Fruit fly (Drosophila melanogaster) whole organism, embryonic: ENCODE data around the gene mxc.

Experiments used
- B-H2 ChIP-seq: fragments of 200-800 bp; sonication (Bioruptor generic); optimal IDR thresholded peaks from 2 replicates; lab custom pipeline; 2018; ENCODE audit warnings: missing biosample characterization, mild to moderate bottlenecking, missing genetic modification characterization
- CG1024 ChIP-seq: fragments of 200-800 bp; sonication (Bioruptor generic); IDR thresholded peaks from 2 replicates; pipeline ENCODE4 v1.3.6; 2022; ENCODE audit warnings: missing biosample characterization, missing genetic modification characterization
- CG11456 ChIP-seq: fragments of 200-800 bp; sonication (Bioruptor generic); IDR thresholded peaks from 3 replicates; pipeline ENCODE4 v1.3.6; 2022; ENCODE audit warnings: missing biosample characterization, missing genetic modification characterization
- CG12071 ChIP-seq: fragments of 200-800 bp; sonication (Bioruptor generic); optimal IDR thresholded peaks from 3 replicates; lab custom pipeline; 2018; ENCODE audit warnings: missing biosample characterization, mild to moderate bottlenecking, missing genetic modification characterization
- CG13424 ChIP-seq: fragments of 200-800 bp; sonication (Bioruptor generic); optimal IDR thresholded peaks from 2 replicates; lab custom pipeline; 2019; ENCODE audit warnings: missing biosample characterization, mild to moderate bottlenecking, missing genetic modification characterization, moderate library complexity
- CG13624 ChIP-seq: fragments of 200-800 bp; sonication (Bioruptor generic); optimal IDR thresholded peaks from 2 replicates; lab custom pipeline; 2016; ENCODE audit warnings: missing biosample characterization, missing genetic modification characterization
- CG14014 ChIP-seq: fragments of 200-800 bp; sonication (Bioruptor generic); IDR thresholded peaks from 2 replicates; pipeline ENCODE4 v1.3.6; 2022; ENCODE audit warnings: missing biosample characterization, missing genetic modification characterization
- CG14710 ChIP-seq: fragments of 200-800 bp; sonication (Bioruptor generic); optimal IDR thresholded peaks from 3 replicates; lab custom pipeline; 2019; ENCODE audit warnings: missing biosample characterization, mild to moderate bottlenecking, missing genetic modification characterization, moderate library complexity
- CG17328 ChIP-seq: fragments of 200-800 bp; sonication (Bioruptor generic); IDR thresholded peaks from 2 replicates; pipeline ENCODE4 v1.3.6; 2022; ENCODE audit warnings: missing biosample characterization, missing genetic modification characterization
- CG17361 ChIP-seq: fragments of 200-800 bp; sonication (Bioruptor generic); IDR thresholded peaks from 3 replicates; pipeline ENCODE4 v1.3.6; 2022; ENCODE audit warnings: missing biosample characterization, missing genetic modification characterization
- CG4328 ChIP-seq: fragments of 200-800 bp; sonication (Bioruptor generic); optimal IDR thresholded peaks from 3 replicates; lab custom pipeline; 2017; ENCODE audit warnings: missing biosample characterization, missing genetic modification reagents, missing genetic modification characterization
- CG4424 ChIP-seq: fragments of 200-800 bp; sonication (Bioruptor generic); optimal IDR thresholded peaks from 3 replicates; lab custom pipeline; 2016; ENCODE audit warnings: missing biosample characterization, missing genetic modification characterization
- CG4617 ChIP-seq: fragments of 200-800 bp; sonication (Bioruptor generic); optimal IDR thresholded peaks from 3 replicates; lab custom pipeline; 2016; ENCODE audit warnings: missing biosample characterization, missing genetic modification characterization, borderline replicate concordance
- CG4707 ChIP-seq: fragments of 200-800 bp; sonication (Bioruptor generic); optimal IDR thresholded peaks from 2 replicates; lab custom pipeline; 2018; ENCODE audit warnings: missing biosample characterization, mild to moderate bottlenecking, missing genetic modification characterization, moderate library complexity
- CG4854 ChIP-seq: fragments of 200-800 bp; sonication (Bioruptor generic); optimal IDR thresholded peaks from 2 replicates; lab custom pipeline; 2016; ENCODE audit warnings: missing biosample characterization, missing genetic modification characterization, inconsistent platforms
- CG9609 ChIP-seq: fragments of 200-800 bp; sonication (Bioruptor generic); optimal IDR thresholded peaks from 3 replicates; lab custom pipeline; 2016; ENCODE audit warnings: missing biosample characterization, missing genetic modification characterization
- CG9817 ChIP-seq: fragments of 200-800 bp; sonication (Bioruptor generic); optimal IDR thresholded peaks from 2 replicates; lab custom pipeline; 2018; ENCODE audit warnings: missing biosample characterization, mild to moderate bottlenecking, missing genetic modification characterization, moderate library complexity
- CrebB ChIP-seq: fragments of 200-800 bp; sonication (Bioruptor generic); optimal IDR thresholded peaks from 3 replicates; lab custom pipeline; 2018; ENCODE audit warnings: missing biosample characterization, mild to moderate bottlenecking, missing genetic modification characterization
- ERR ChIP-seq: fragments of 200-800 bp; sonication (Bioruptor generic); optimal IDR thresholded peaks from 2 replicates; lab custom pipeline; 2016; ENCODE audit warnings: missing biosample characterization, missing genetic modification characterization
- Fer1 ChIP-seq: fragments of 200-800 bp; sonication (Bioruptor generic); optimal IDR thresholded peaks from 2 replicates; lab custom pipeline; 2017; ENCODE audit warnings: missing biosample characterization, mild to moderate bottlenecking, missing genetic modification characterization
- H15 ChIP-seq: fragments of 200-800 bp; sonication (Bioruptor generic); IDR thresholded peaks from 3 replicates; pipeline ENCODE4 v1.3.6; 2022; ENCODE audit warnings: missing biosample characterization, missing genetic modification characterization
- Hr51 ChIP-seq, 2 experiments: fragments of 200-800 bp; sonication (Bioruptor generic); optimal IDR thresholded peaks; 2 replicates in 1 of 2; 3 replicates in 1 of 2; lab custom pipeline; 2016 to 2018; ENCODE audit warnings: missing biosample characterization in 2 of 2, missing genetic modification characterization in 2 of 2, mild to moderate bottlenecking in 1 of 2, moderate library complexity in 1 of 2
- Mad ChIP-seq: fragments of 200-800 bp; sonication (Bioruptor generic); optimal IDR thresholded peaks from 2 replicates; lab custom pipeline; 2016; ENCODE audit warnings: missing biosample characterization, missing genetic modification characterization
- NFAT ChIP-seq: fragments of 200-800 bp; sonication (Bioruptor generic); IDR thresholded peaks from 2 replicates; pipeline ENCODE4 v1.3.6; 2022; ENCODE audit warnings: missing biosample characterization, missing genetic modification characterization
- Neu2 ChIP-seq: fragments of 200-800 bp; sonication (Bioruptor generic); optimal IDR thresholded peaks from 3 replicates; lab custom pipeline; 2016; ENCODE audit warnings: missing biosample characterization, missing genetic modification characterization, borderline replicate concordance
- Oli ChIP-seq: fragments of 200-800 bp; sonication (Bioruptor generic); optimal IDR thresholded peaks from 2 replicates; lab custom pipeline; 2018; ENCODE audit warnings: missing biosample characterization, mild to moderate bottlenecking, missing genetic modification characterization, moderate library complexity
- TFAM ChIP-seq: fragments of 200-800 bp; sonication (Bioruptor generic); optimal IDR thresholded peaks from 2 replicates; lab custom pipeline; 2017; ENCODE audit warnings: missing biosample characterization, missing genetic modification characterization, inconsistent platforms
- ac ChIP-seq: fragments of 200-800 bp; sonication (Bioruptor generic); optimal IDR thresholded peaks from 3 replicates; lab custom pipeline; 2017; ENCODE audit warnings: missing biosample characterization, mild to moderate bottlenecking, missing genetic modification characterization
- az2 ChIP-seq: fragments of 200-800 bp; sonication (Bioruptor generic); optimal IDR thresholded peaks from 3 replicates; lab custom pipeline; 2016; ENCODE audit warnings: missing biosample characterization, missing genetic modification characterization
- bab2 ChIP-seq: fragments of 200-800 bp; sonication (Bioruptor generic); optimal IDR thresholded peaks from 2 replicates; lab custom pipeline; 2016; ENCODE audit warnings: missing biosample characterization, missing genetic modification characterization
- bbx ChIP-seq: fragments of 200-800 bp; sonication (Bioruptor generic); IDR thresholded peaks from 2 replicates; pipeline ENCODE4 v1.3.6; 2022; ENCODE audit warnings: missing biosample characterization, missing genetic modification characterization; ENCODE audit not compliant: partially characterized antibody
- da ChIP-seq: fragments of 200-800 bp; sonication (Bioruptor generic); optimal IDR thresholded peaks from 2 replicates; lab custom pipeline; 2016; ENCODE audit warnings: missing biosample characterization, missing genetic modification characterization
- dan ChIP-seq: fragments of 200-800 bp; sonication (Bioruptor generic); IDR thresholded peaks from 2 replicates; pipeline ENCODE4 v1.3.6; 2022; ENCODE audit warnings: missing biosample characterization, missing genetic modification characterization
- danr ChIP-seq: fragments of 200-800 bp; sonication (Bioruptor generic); IDR thresholded peaks from 2 replicates; pipeline ENCODE4 v1.3.6; 2022; ENCODE audit warnings: missing biosample characterization, missing genetic modification characterization
- dysf ChIP-seq: fragments of 200-800 bp; sonication (Bioruptor generic); IDR thresholded peaks from 3 replicates; pipeline ENCODE4 v1.3.6; 2022; ENCODE audit warnings: missing biosample characterization, missing genetic modification characterization
- ems ChIP-seq: fragments of 200-800 bp; sonication (Bioruptor generic); optimal IDR thresholded peaks from 3 replicates; lab custom pipeline; 2016; ENCODE audit warnings: missing biosample characterization, missing genetic modification characterization
- ewg ChIP-seq: fragments of 200-800 bp; sonication (Bioruptor generic); optimal IDR thresholded peaks from 3 replicates; lab custom pipeline; 2017; ENCODE audit warnings: mild to moderate bottlenecking, missing biosample characterization, missing genetic modification reagents, missing genetic modification characterization
- ftz-f1 ChIP-seq: fragments of 200-800 bp; sonication (Bioruptor generic); optimal IDR thresholded peaks from 2 replicates; lab custom pipeline; 2016; ENCODE audit warnings: missing biosample characterization, missing genetic modification characterization
- gsb-n ChIP-seq: fragments of 200-800 bp; sonication (Bioruptor generic); optimal IDR thresholded peaks from 3 replicates; lab custom pipeline; 2018; ENCODE audit warnings: missing biosample characterization, mild to moderate bottlenecking, missing genetic modification characterization
- lola ChIP-seq, 3 experiments: fragments of >200 bp in 2 of 3; fragments of 200-800 bp in 1 of 3; sonication (Bioruptor generic) in 1 of 3; optimal IDR thresholded peaks; 2 replicates each; lab custom pipeline; 2017 to 2019; ENCODE audit warnings: missing biosample characterization in 3 of 3, missing genetic modification characterization in 3 of 3, mild to moderate bottlenecking in 1 of 3, moderate library complexity in 1 of 3
- pfk ChIP-seq: fragments of 200-800 bp; sonication (Bioruptor generic); optimal IDR thresholded peaks from 2 replicates; lab custom pipeline; 2018; ENCODE audit warnings: missing biosample characterization, mild to moderate bottlenecking, missing genetic modification characterization, moderate library complexity
- salm ChIP-seq: fragments of 200-800 bp; sonication (Bioruptor generic); optimal IDR thresholded peaks from 2 replicates; lab custom pipeline; 2018; ENCODE audit warnings: missing biosample characterization, mild to moderate bottlenecking, missing genetic modification characterization
- sens-2 ChIP-seq: fragments of 200-800 bp; sonication (Bioruptor generic); IDR thresholded peaks from 2 replicates; pipeline ENCODE4 v1.3.6; 2022; ENCODE audit warnings: missing biosample characterization, missing genetic modification characterization
- slp2 ChIP-seq: fragments of 200-800 bp; sonication (Bioruptor generic); optimal IDR thresholded peaks from 2 replicates; lab custom pipeline; 2016; ENCODE audit warnings: missing biosample characterization, missing genetic modification characterization
- sna ChIP-seq: fragments of 200-800 bp; sonication (Bioruptor generic); IDR thresholded peaks from 2 replicates; pipeline ENCODE4 v1.3.6; 2022; ENCODE audit warnings: missing biosample characterization, missing genetic modification characterization; ENCODE audit not compliant: partially characterized antibody
- ssp ChIP-seq: fragments of 200-800 bp; sonication (Bioruptor generic); IDR thresholded peaks from 2 replicates; pipeline ENCODE4 v1.3.6; 2022; ENCODE audit warnings: missing biosample characterization, missing genetic modification characterization
- stwl ChIP-seq: fragments of 200-800 bp; sonication (Bioruptor generic); optimal IDR thresholded peaks from 3 replicates; lab custom pipeline; 2018; ENCODE audit warnings: missing biosample characterization, mild to moderate bottlenecking, missing genetic modification characterization, moderate library complexity
- tgo ChIP-seq: fragments of 200-800 bp; sonication (Bioruptor generic); IDR thresholded peaks from 3 replicates; pipeline ENCODE4 v1.3.6; 2022; ENCODE audit warnings: missing biosample characterization, missing genetic modification characterization
- tin ChIP-seq: fragments of 200-800 bp; sonication (Bioruptor generic); optimal IDR thresholded peaks from 3 replicates; lab custom pipeline; 2016; ENCODE audit warnings: missing biosample characterization, missing genetic modification characterization
- unc-4 ChIP-seq: fragments of 200-800 bp; sonication (Bioruptor generic); IDR thresholded peaks from 2 replicates; pipeline ENCODE4 v1.3.6; 2022; ENCODE audit warnings: missing biosample characterization, missing genetic modification characterization; ENCODE audit not compliant: partially characterized antibody
- vnd ChIP-seq: fragments of 200-800 bp; sonication (Bioruptor generic); IDR thresholded peaks from 3 replicates; pipeline ENCODE4 v1.3.6; 2022; ENCODE audit warnings: missing biosample characterization, missing genetic modification characterization; ENCODE audit not compliant: partially characterized antibody

The mxc gene

DNA sequence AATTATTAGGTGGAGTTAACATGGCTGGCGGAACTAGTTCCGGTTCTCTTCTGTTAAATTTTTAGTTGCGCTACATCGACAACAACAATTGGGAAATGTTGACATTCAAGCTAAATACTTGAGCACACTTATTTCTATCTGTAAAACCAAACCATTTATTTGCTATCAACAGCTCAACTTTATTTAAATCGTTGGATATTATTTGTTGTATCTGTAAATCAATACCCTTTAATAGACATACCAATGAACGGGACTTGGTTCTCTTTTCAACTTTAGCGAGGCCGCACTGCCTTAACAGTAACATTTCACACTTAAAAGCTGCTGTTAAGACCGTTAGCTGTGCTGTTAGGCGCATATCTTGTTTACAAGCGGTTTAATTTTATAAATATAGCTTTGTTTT is 49.7 kb downstream of the mxc start, which contains the start of gene CG12106 (continued):
- TF ChIP-seq CG13424 (tag; lab: Kevin White, UChicago) (peak; percentile 67), ac (no peak), CG14710 (peak; percentile 30), bbx (GFP tag; lab: Robert Waterston, UW) (no peak), ftz-f1 (no peak), sna (GFP tag; lab: Robert Waterston, UW) (no peak), lola (GFP tag; optimal IDR thresholded peaks at IDR 0.05; lab: Kevin White, UChicago) (peak in 1 of 3 experiments; percentile 27), sens-2 (GFP tag; lab: Robert Waterston, UW) (no peak), CG4424 (GFP tag; lab: Kevin White, UChicago) (peak; percentile 23), CG4617 (peak; percentile 23), slp2 (GFP tag; lab: Kevin White, UChicago) (no peak), H15 (GFP tag; lab: Robert Waterston, UW) (no peak), Hr51 (GFP tag; optimal IDR thresholded peaks at IDR 0.05; lab: Kevin White, UChicago) (peak in 1 of 2 experiments; percentile 48), CG9609 (GFP tag; lab: Kevin White, UChicago) (peak; percentile 32), CrebB (tag; lab: Kevin White, UChicago) (no peak), ewg (GFP tag; lab: Kevin White, UChicago) (no peak), CG4707 (GFP tag; lab: Kevin White, UChicago) (no peak), ssp (no peak), Oli (tag; lab: Kevin White, UChicago) (peak; percentile 25), unc-4 (GFP tag; lab: Robert Waterston, UW) (no peak), dysf (peak; percentile 68; the same call in 2 of the 3 replicates), bab2 (GFP tag; lab: Kevin White, UChicago) (peak; percentile 25), CG1024 (GFP tag; lab: Robert Waterston, UW) (no peak), CG14014 (GFP tag; lab: Robert Waterston, UW) (0 out of 2 replicates have a peak, but pooled peaks have one; percentile 36), NFAT (GFP tag; lab: Robert Waterston, UW) (no peak), vnd (GFP tag; lab: Robert Waterston, UW) (no peak), CG17361 (peak; percentile 41; the same call in 1 of the 3 replicates), CG13624 (GFP tag; lab: Kevin White, UChicago) (peak; percentile 6), az2 (peak; percentile 26), pfk (GFP tag; lab: Kevin White, UChicago) (no peak), CG11456 (GFP tag; lab: Robert Waterston, UW) (no peak), dan (GFP tag; lab: Robert Waterston, UW) (no peak), CG12071 (no peak), danr (GFP tag; lab: Robert Waterston, UW) (no peak), CG4854 (GFP tag; lab: Kevin White, UChicago) (peak; percentile 8), tin (peak; percentile 18), stwl (tag; lab: Kevin White, UChicago) (no peak), Fer1 (GFP tag; lab: Kevin White, UChicago) (peak; percentile 55), TFAM (GFP tag; lab: Kevin White, UChicago) (no peak), Neu2 (GFP tag; lab: Kevin White, UChicago) (no peak), salm (tag; lab: Kevin White, UChicago) (no peak), da (GFP tag; lab: Kevin White, UChicago) (no peak), ERR (GFP tag; lab: Kevin White, UChicago) (no peak), ems (peak; percentile 8), CG9817 (peak; percentile 40), B-H2 (peak; percentile 28), CG17328 (GFP tag; lab: Robert Waterston, UW) (no peak), tgo (peak; percentile 62; the same call in 2 of the 3 replicates), CG4328 (GFP tag; lab: Kevin White, UChicago) (no peak), gsb-n (tag; lab: Kevin White, UChicago) (no peak), Mad (GFP tag; lab: Kevin White, UChicago) (no peak)
